Worm (Caenorhabditis elegans) whole organism, late embryonic: ENCODE data around the gene ubc-6.

Experiments used
- F13H6.1 ChIP-seq: sonication (generic microtip); optimal IDR thresholded peaks from 2 replicates; lab custom pipeline; 2016; ENCODE audit warnings: missing genetic modification characterization, missing compliant biosample characterization
- ets-4 ChIP-seq: sonication (generic microtip); optimal IDR thresholded peaks from 2 replicates; lab custom pipeline; 2016; ENCODE audit warnings: missing genetic modification characterization, missing compliant biosample characterization
- mec-3 ChIP-seq: sonication (generic microtip); optimal IDR thresholded peaks from 2 replicates; lab custom pipeline; 2016; ENCODE audit warnings: borderline replicate concordance, missing genetic modification characterization, missing compliant biosample characterization
- pha-4 ChIP-seq: fragments of 150-350 bp; optimal IDR thresholded peaks from 2 replicates; lab custom pipeline; 2018; ENCODE audit warnings: missing biosample characterization, missing genetic modification reagents, missing genetic modification characterization

DNA sequence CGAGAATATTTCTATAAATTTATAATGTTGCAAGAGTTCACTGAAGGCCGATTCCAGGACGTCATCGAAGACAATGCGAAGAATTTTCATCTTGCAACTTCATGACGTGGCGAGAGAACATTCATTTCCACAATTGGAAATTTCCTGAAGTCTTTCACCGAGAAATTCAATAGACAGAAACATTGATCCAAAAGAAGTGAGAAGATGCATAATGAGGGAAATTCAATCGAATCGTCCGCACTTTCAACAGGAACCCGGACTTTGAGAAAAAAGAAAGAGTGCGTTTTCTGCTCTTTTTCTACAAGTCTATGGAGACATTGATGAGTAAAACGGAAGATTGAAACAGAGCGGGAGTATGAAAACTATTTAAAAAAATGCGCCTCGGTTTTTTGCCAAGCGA, 9.7 kb upstream of the ubc-6 start:
- TF ChIP-seq ets-4 (tag; lab: Kevin White, UChicago): no peak
- TF ChIP-seq pha-4: no peak
- TF ChIP-seq mec-3 (tag; lab: Kevin White, UChicago): no peak
- no peak for TF ChIP-seq F13H6.1 (tag; lab: Kevin White, UChicago)
